Worm (Caenorhabditis elegans) whole organism, late embryonic: ENCODE measurements around the gene prdx-6.

ENCODE experiments used
- C08G9.2 ChIP-seq: sonication (generic microtip); optimal IDR thresholded peaks from 2 replicates; lab custom pipeline; 2016; ENCODE audit warnings: mild to moderate bottlenecking, missing genetic modification characterization, moderate library complexity, missing compliant biosample characterization
- C38D4.7 ChIP-seq: fragments of 200-800 bp; sonication (Bioruptor generic); optimal IDR thresholded peaks from 2 replicates; lab custom pipeline; 2018; ENCODE audit warnings: mild to moderate bottlenecking, missing genetic modification characterization, moderate library complexity, missing compliant biosample characterization
- F13H6.1 ChIP-seq: sonication (generic microtip); optimal IDR thresholded peaks from 2 replicates; lab custom pipeline; 2016; ENCODE audit warnings: missing genetic modification characterization, missing compliant biosample characterization
- K02D7.2 ChIP-seq: sonication (generic microtip); optimal IDR thresholded peaks from 2 replicates; lab custom pipeline; 2017; ENCODE audit warnings: mild to moderate bottlenecking, missing genetic modification characterization, missing compliant biosample characterization
- K09A11.1 ChIP-seq: sonication (generic microtip); optimal IDR thresholded peaks from 2 replicates; lab custom pipeline; 2017; ENCODE audit warnings: antibody characterized with exemption, mild to moderate bottlenecking, missing genetic modification characterization, missing compliant biosample characterization; ENCODE audit not compliant: insufficient read depth
- T23F11.4 ChIP-seq: fragments of 200-800 bp; sonication (Bioruptor generic); optimal IDR thresholded peaks from 2 replicates; lab custom pipeline; 2018; ENCODE audit warnings: mild to moderate bottlenecking, missing genetic modification characterization, missing compliant biosample characterization
- ahr-1 ChIP-seq: sonication (generic microtip); optimal IDR thresholded peaks from 2 replicates; lab custom pipeline; 2016; ENCODE audit warnings: missing genetic modification characterization, missing compliant biosample characterization
- ama-1 ChIP-seq: fragments of 150-350 bp; optimal IDR thresholded peaks from 2 replicates; lab custom pipeline; 2014
- ceh-14 ChIP-seq: sonication (generic microtip); optimal IDR thresholded peaks from 2 replicates; lab custom pipeline; 2016; ENCODE audit warnings: missing genotype, missing genetic modification characterization, missing compliant biosample characterization
- ceh-18 ChIP-seq: sonication (generic microtip); optimal IDR thresholded peaks from 2 replicates; lab custom pipeline; 2016; ENCODE audit warnings: missing genetic modification characterization, missing compliant biosample characterization
- ceh-19 ChIP-seq: fragments of 200-800 bp; sonication (Bioruptor generic); optimal IDR thresholded peaks from 2 replicates; lab custom pipeline; 2018; ENCODE audit warnings: mild to moderate bottlenecking, missing genetic modification characterization, missing compliant biosample characterization
- ceh-2 ChIP-seq: sonication (generic microtip); optimal IDR thresholded peaks from 2 replicates; lab custom pipeline; 2016; ENCODE audit warnings: missing genotype, missing genetic modification characterization, missing compliant biosample characterization
- ceh-30 ChIP-seq: fragments of 150-350 bp; optimal IDR thresholded peaks from 2 replicates; lab custom pipeline; 2014; ENCODE audit warnings: missing biosample characterization, missing genetic modification characterization
- ceh-31 ChIP-seq: sonication (generic microtip); optimal IDR thresholded peaks from 2 replicates; lab custom pipeline; 2016; ENCODE audit warnings: missing genetic modification characterization, missing compliant biosample characterization
- ceh-34 ChIP-seq: sonication (generic microtip); optimal IDR thresholded peaks from 2 replicates; lab custom pipeline; 2016; ENCODE audit warnings: mild to moderate bottlenecking, missing genetic modification characterization, missing compliant biosample characterization
- ceh-48 ChIP-seq: sonication (generic microtip); optimal IDR thresholded peaks from 2 replicates; lab custom pipeline; 2016; ENCODE audit warnings: missing genetic modification characterization, inconsistent platforms, missing compliant biosample characterization
- ceh-6 ChIP-seq: fragments of 200-800 bp; sonication (Bioruptor generic); optimal IDR thresholded peaks from 2 replicates; lab custom pipeline; 2018; ENCODE audit warnings: mild to moderate bottlenecking, missing genetic modification characterization, missing compliant biosample characterization
- che-1 ChIP-seq: sonication (generic microtip); optimal IDR thresholded peaks from 2 replicates; lab custom pipeline; 2016; ENCODE audit warnings: mild to moderate bottlenecking, missing genetic modification characterization, missing compliant biosample characterization
- dmd-4 ChIP-seq: sonication (generic microtip); optimal IDR thresholded peaks from 2 replicates; lab custom pipeline; 2016; ENCODE audit warnings: borderline replicate concordance, missing genetic modification characterization, missing compliant biosample characterization
- dve-1 ChIP-seq: sonication (generic microtip); optimal IDR thresholded peaks from 2 replicates; lab custom pipeline; 2017; ENCODE audit warnings: antibody characterized with exemption, mild to moderate bottlenecking, missing genetic modification characterization, missing compliant biosample characterization
- elt-2 ChIP-seq: sonication (generic microtip); optimal IDR thresholded peaks from 2 replicates; lab custom pipeline; 2016; ENCODE audit warnings: missing genetic modification reagents, missing genetic modification characterization, missing compliant biosample characterization
- ets-4 ChIP-seq: sonication (generic microtip); optimal IDR thresholded peaks from 2 replicates; lab custom pipeline; 2016; ENCODE audit warnings: missing genetic modification characterization, missing compliant biosample characterization
- fax-1 ChIP-seq: sonication (generic microtip); optimal IDR thresholded peaks from 2 replicates; lab custom pipeline; 2016; ENCODE audit warnings: missing genotype, missing genetic modification characterization, missing compliant biosample characterization
- fkh-10 ChIP-seq: fragments of 150-350 bp; optimal IDR thresholded peaks from 2 replicates; lab custom pipeline; 2014; ENCODE audit warnings: missing biosample characterization, missing genetic modification reagents, missing genetic modification characterization
- gmeb-2 ChIP-seq: sonication (generic microtip); optimal IDR thresholded peaks from 2 replicates; lab custom pipeline; 2016; ENCODE audit warnings: missing genetic modification characterization, inconsistent platforms, missing compliant biosample characterization
- hlh-13 ChIP-seq: fragments of 200-800 bp; sonication (Bioruptor generic); optimal IDR thresholded peaks from 2 replicates; lab custom pipeline; 2018; ENCODE audit warnings: mild to moderate bottlenecking, missing genetic modification characterization, missing compliant biosample characterization
- hlh-15 ChIP-seq: sonication (generic microtip); optimal IDR thresholded peaks from 2 replicates; lab custom pipeline; 2016; ENCODE audit warnings: missing genetic modification characterization, missing compliant biosample characterization
- hlh-30 ChIP-seq: sonication (generic microtip); optimal IDR thresholded peaks from 2 replicates; lab custom pipeline; 2017; ENCODE audit warnings: antibody characterized with exemption, missing genetic modification characterization, missing compliant biosample characterization; ENCODE audit not compliant: insufficient read depth
- hlh-6 ChIP-seq: sonication (generic microtip); optimal IDR thresholded peaks from 2 replicates; lab custom pipeline; 2016; ENCODE audit warnings: missing genotype, missing genetic modification characterization, missing compliant biosample characterization
- hlh-8 ChIP-seq: sonication (generic microtip); optimal IDR thresholded peaks from 2 replicates; lab custom pipeline; 2016; ENCODE audit warnings: missing genotype, missing genetic modification characterization, missing compliant biosample characterization
- lim-6 ChIP-seq: sonication (generic microtip); optimal IDR thresholded peaks from 2 replicates; lab custom pipeline; 2016; ENCODE audit warnings: missing genetic modification characterization, missing compliant biosample characterization
- lin-11 ChIP-seq: fragments of 200-800 bp; sonication (Bioruptor generic); optimal IDR thresholded peaks from 2 replicates; lab custom pipeline; 2018; ENCODE audit warnings: mild to moderate bottlenecking, missing genetic modification characterization, missing compliant biosample characterization
- madf-2 ChIP-seq: sonication (generic microtip); optimal IDR thresholded peaks from 2 replicates; lab custom pipeline; 2017; ENCODE audit warnings: missing genetic modification characterization, missing compliant biosample characterization
- mec-3 ChIP-seq: sonication (generic microtip); optimal IDR thresholded peaks from 2 replicates; lab custom pipeline; 2016; ENCODE audit warnings: borderline replicate concordance, missing genetic modification characterization, missing compliant biosample characterization
- nfya-1 ChIP-seq: sonication (generic microtip); optimal IDR thresholded peaks from 2 replicates; lab custom pipeline; 2017; ENCODE audit warnings: missing genetic modification characterization, mild to moderate bottlenecking, missing compliant biosample characterization, antibody characterized with exemption, moderate library complexity
- nhr-232 ChIP-seq: sonication (generic microtip); optimal IDR thresholded peaks from 2 replicates; lab custom pipeline; 2016; ENCODE audit warnings: missing genetic modification characterization, missing compliant biosample characterization
- odd-2 ChIP-seq: sonication (generic microtip); optimal IDR thresholded peaks from 2 replicates; lab custom pipeline; 2017; ENCODE audit warnings: antibody characterized with exemption, mild to moderate bottlenecking, missing genetic modification characterization, missing compliant biosample characterization
- pag-3 ChIP-seq: sonication (generic microtip); optimal IDR thresholded peaks from 2 replicates; lab custom pipeline; 2016; ENCODE audit warnings: missing compliant biosample characterization, missing genetic modification characterization, borderline replicate concordance
- pat-9 ChIP-seq: fragments of 200-800 bp; sonication (Bioruptor generic); optimal IDR thresholded peaks from 2 replicates; lab custom pipeline; 2018; ENCODE audit warnings: mild to moderate bottlenecking, missing genetic modification characterization, moderate library complexity, missing compliant biosample characterization
- pax-1 ChIP-seq: fragments of 150-350 bp; optimal IDR thresholded peaks from 2 replicates; lab custom pipeline; 2014; ENCODE audit warnings: missing biosample characterization, missing genetic modification characterization
- pha-2 ChIP-seq: sonication (generic microtip); optimal IDR thresholded peaks from 2 replicates; lab custom pipeline; 2017; ENCODE audit warnings: mild to moderate bottlenecking, missing genetic modification characterization, missing compliant biosample characterization
- pha-4 ChIP-seq: fragments of 150-350 bp; optimal IDR thresholded peaks from 2 replicates; lab custom pipeline; 2018; ENCODE audit warnings: missing biosample characterization, missing genetic modification reagents, missing genetic modification characterization
- pqm-1 ChIP-seq: sonication (generic microtip); optimal IDR thresholded peaks from 2 replicates; lab custom pipeline; 2016; ENCODE audit warnings: missing genetic modification characterization, missing compliant biosample characterization
- rnt-1 ChIP-seq: sonication (generic microtip); optimal IDR thresholded peaks from 2 replicates; lab custom pipeline; 2016; ENCODE audit warnings: missing genetic modification characterization, missing compliant biosample characterization
- sox-2 ChIP-seq: fragments of 200-800 bp; sonication (Bioruptor generic); IDR thresholded peaks from 2 replicates; pipeline ENCODE4 v1.3.6; 2022; ENCODE audit warnings: missing genetic modification reagents, missing genetic modification characterization, missing compliant biosample characterization
- sox-4 ChIP-seq: sonication (generic microtip); optimal IDR thresholded peaks from 2 replicates; lab custom pipeline; 2017; ENCODE audit warnings: mild to moderate bottlenecking, missing genetic modification characterization, inconsistent platforms, missing compliant biosample characterization
- syd-9 ChIP-seq: sonication (generic microtip); optimal IDR thresholded peaks from 2 replicates; lab custom pipeline; 2016; ENCODE audit warnings: mild to moderate bottlenecking, missing genetic modification characterization, moderate library complexity, missing compliant biosample characterization
- tbx-2 ChIP-seq: sonication (generic microtip); optimal IDR thresholded peaks from 2 replicates; lab custom pipeline; 2016; ENCODE audit warnings: missing genetic modification characterization, missing compliant biosample characterization
- unc-3 ChIP-seq, 2 experiments: fragments of 200-800 bp in 1 of 2; sonication (Bioruptor generic) in 1 of 2; sonication (generic microtip) in 1 of 2; conservative IDR thresholded peaks in 1 of 2; optimal IDR thresholded peaks in 1 of 2; 2 replicates each; pipeline versions ENCODE4 v1.3.6 to Lab custom; 2016 to 2022; ENCODE audit warnings: missing compliant biosample characterization in 2 of 2, missing genetic modification characterization in 2 of 2, missing genetic modification reagents in 1 of 2
- unc-55 ChIP-seq: sonication (generic microtip); optimal IDR thresholded peaks from 2 replicates; lab custom pipeline; 2017; ENCODE audit warnings: missing biosample characterization, missing genetic modification reagents, missing genetic modification characterization
- unc-86 ChIP-seq: sonication (generic microtip); optimal IDR thresholded peaks from 2 replicates; lab custom pipeline; 2016; ENCODE audit warnings: missing genetic modification characterization, missing compliant biosample characterization
- zip-5 ChIP-seq: sonication (generic microtip); optimal IDR thresholded peaks from 2 replicates; lab custom pipeline; 2016; ENCODE audit warnings: missing genetic modification characterization, missing compliant biosample characterization
- ztf-16 ChIP-seq: sonication (generic microtip); optimal IDR thresholded peaks from 2 replicates; lab custom pipeline; 2017; ENCODE audit warnings: missing genetic modification characterization, missing compliant biosample characterization

The prdx-6 gene

ce11 chrIV:192046-192445, 26.3 kb upstream of the prdx-6 start, which contains the start of gene Y38C1AA.12:
Y38C1AA.12 (plus strand) TSS chrIV:192256.
- TF ChIP-seq zip-5 = peak; percentile 89
- peak; percentile 90 for TF ChIP-seq tbx-2
- TF ChIP-seq ztf-16 = peak; percentile 53
- TF ChIP-seq nhr-232 (tag; lab: Kevin White, UChicago) = no peak
- no peak for TF ChIP-seq dmd-4 (tag; lab: Kevin White, UChicago)
- no peak for TF ChIP-seq fkh-10
- TF ChIP-seq unc-3 (GFP tag; conservative IDR thresholded peaks at IDR 0.05; lab: Robert Waterston, UW) = peak; percentile 57
- TF ChIP-seq unc-3 (tag; optimal IDR thresholded peaks at IDR 0.05; lab: Kevin White, UChicago) = no peak
- peak; percentile 44 for TF ChIP-seq hlh-15 (tag; lab: Kevin White, UChicago)
- peak; percentile 86 for TF ChIP-seq ceh-2 (tag; lab: Kevin White, UChicago)
- TF ChIP-seq unc-86 (tag; lab: Kevin White, UChicago) = peak; percentile 41
- TF ChIP-seq ceh-6 (GFP tag; lab: Kevin White, UChicago) = no peak
- peak; percentile 65 for TF ChIP-seq ceh-14 (tag; lab: Kevin White, UChicago)
- peak; percentile 39 for TF ChIP-seq hlh-6 (tag; lab: Kevin White, UChicago)
- TF ChIP-seq elt-2 (tag; lab: Kevin White, UChicago) = peak; percentile 81
- TF ChIP-seq syd-9 (tag; lab: Kevin White, UChicago) = no peak
- peak; percentile 56 for TF ChIP-seq mec-3 (tag; lab: Kevin White, UChicago)
- TF ChIP-seq K02D7.2 (tag; lab: Kevin White, UChicago) = no peak
- peak; percentile 93 for TF ChIP-seq ceh-31 (tag; lab: Kevin White, UChicago)
- no peak for TF ChIP-seq che-1 (tag; lab: Kevin White, UChicago)
- TF ChIP-seq odd-2 (tag; lab: Kevin White, UChicago) = no peak
- TF ChIP-seq ets-4 = peak; percentile 87
- TF ChIP-seq ceh-30 = no peak
- TF ChIP-seq sox-2 (GFP tag; lab: Robert Waterston, UW) = no peak
- no peak for TF ChIP-seq pax-1
- no peak for TF ChIP-seq ama-1 (lab: Kevin White, UChicago)
- peak; percentile 91 for TF ChIP-seq hlh-8 (tag; lab: Kevin White, UChicago)
- no peak for TF ChIP-seq pat-9 (tag; lab: Kevin White, UChicago)
- TF ChIP-seq dve-1 (tag; lab: Kevin White, UChicago) = no peak
- TF ChIP-seq hlh-13 (GFP tag; lab: Kevin White, UChicago) = no peak
- peak; percentile 58 for TF ChIP-seq lim-6
- TF ChIP-seq ceh-19 (GFP tag; lab: Kevin White, UChicago) = no peak
- no peak for TF ChIP-seq pha-4 (tag; lab: Kevin White, UChicago)
- TF ChIP-seq ceh-18 (tag; lab: Kevin White, UChicago) = peak; percentile 56
- TF ChIP-seq unc-55 = peak; percentile 67
- peak; percentile 94 for TF ChIP-seq C08G9.2 (tag; lab: Kevin White, UChicago)
- TF ChIP-seq pag-3 = no peak
- TF ChIP-seq fax-1 (tag; lab: Kevin White, UChicago) = peak; percentile 74
- TF ChIP-seq ceh-34 (tag; lab: Kevin White, UChicago) = peak; percentile 71
- TF ChIP-seq hlh-30 (tag; lab: Kevin White, UChicago) = no peak
- TF ChIP-seq ceh-48 = peak; percentile 11
- TF ChIP-seq F13H6.1 (tag; lab: Kevin White, UChicago) = peak; percentile 63
- TF ChIP-seq sox-4 = no peak
- TF ChIP-seq C38D4.7 (GFP tag; lab: Kevin White, UChicago) = no peak
- TF ChIP-seq rnt-1 (tag; lab: Kevin White, UChicago) = peak; percentile 74
- TF ChIP-seq T23F11.4 = no peak
- TF ChIP-seq pqm-1 (tag; lab: Kevin White, UChicago) = peak; percentile 28
- no peak for TF ChIP-seq madf-2
- TF ChIP-seq gmeb-2 = no peak
- TF ChIP-seq K09A11.1 (tag; lab: Kevin White, UChicago) = no peak
- peak; percentile 35 for TF ChIP-seq nfya-1 (tag; lab: Kevin White, UChicago)
- peak; percentile 65 for TF ChIP-seq pha-2 (tag; lab: Kevin White, UChicago)
- peak; percentile 65 for TF ChIP-seq ahr-1 (tag; lab: Kevin White, UChicago)
- TF ChIP-seq lin-11 (tag; lab: Kevin White, UChicago) = no peak
